Fruit fly (Drosophila melanogaster) whole organism, embryonic: Measurements from ENCODE around the gene CG15043.

Source experiments
- Atf6 ChIP-seq: fragments of 200-800 bp; sonication (Bioruptor generic); IDR thresholded peaks from 2 replicates; pipeline ENCODE4 v1.3.6; 2022; ENCODE audit warnings: missing biosample characterization, missing genetic modification characterization
- B-H2 ChIP-seq: fragments of 200-800 bp; sonication (Bioruptor generic); optimal IDR thresholded peaks from 2 replicates; lab custom pipeline; 2018; ENCODE audit warnings: missing biosample characterization, mild to moderate bottlenecking, missing genetic modification characterization
- CG10209 ChIP-seq: fragments of 200-800 bp; sonication (Bioruptor generic); optimal IDR thresholded peaks from 3 replicates; lab custom pipeline; 2017; ENCODE audit warnings: missing biosample characterization, mild to moderate bottlenecking, missing genetic modification characterization, missing genetic modification reagents
- CG10321 ChIP-seq: fragments of 200-800 bp; sonication (Bioruptor generic); IDR thresholded peaks from 2 replicates; pipeline ENCODE4 v1.3.6; 2022; ENCODE audit warnings: missing biosample characterization, missing genetic modification characterization
- CG11085 ChIP-seq: fragments of 200-800 bp; sonication (Bioruptor generic); IDR thresholded peaks from 2 replicates; pipeline ENCODE4 v1.3.6; 2022; ENCODE audit warnings: missing biosample characterization, missing genetic modification characterization
- CG12391 ChIP-seq: fragments of 200-800 bp; sonication (Bioruptor generic); optimal IDR thresholded peaks from 3 replicates; lab custom pipeline; 2018; ENCODE audit warnings: missing biosample characterization, mild to moderate bottlenecking, missing genetic modification characterization, moderate library complexity
- CG12769 ChIP-seq: fragments of 200-800 bp; sonication (Bioruptor generic); optimal IDR thresholded peaks from 2 replicates; lab custom pipeline; 2019; ENCODE audit warnings: missing biosample characterization, mild to moderate bottlenecking, missing genetic modification characterization, moderate library complexity
- CG15073 ChIP-seq: fragments of 200-800 bp; sonication (Bioruptor generic); optimal IDR thresholded peaks from 2 replicates; lab custom pipeline; 2016; ENCODE audit warnings: missing biosample characterization, missing genetic modification characterization
- CG1529 ChIP-seq: fragments of 200-800 bp; sonication (Bioruptor generic); optimal IDR thresholded peaks from 3 replicates; lab custom pipeline; 2018; ENCODE audit warnings: missing biosample characterization, missing genetic modification characterization
- CG16813 ChIP-seq: fragments of 200-800 bp; sonication (Bioruptor generic); IDR thresholded peaks from 3 replicates; pipeline ENCODE4 v1.3.6; 2022; ENCODE audit warnings: missing biosample characterization, missing genetic modification characterization; ENCODE audit not compliant: partially characterized antibody
- CG17361 ChIP-seq: fragments of 200-800 bp; sonication (Bioruptor generic); IDR thresholded peaks from 3 replicates; pipeline ENCODE4 v1.3.6; 2022; ENCODE audit warnings: missing biosample characterization, missing genetic modification characterization
- CG17829 ChIP-seq: fragments of 200-800 bp; optimal IDR thresholded peaks from 2 replicates; lab custom pipeline; 2019; ENCODE audit warnings: missing biosample characterization, mild to moderate bottlenecking, missing genetic modification characterization, moderate library complexity
- CG1792 ChIP-seq: fragments of 200-800 bp; sonication (Bioruptor generic); optimal IDR thresholded peaks from 2 replicates; lab custom pipeline; 2016; ENCODE audit warnings: missing biosample characterization, missing genetic modification characterization
- CG2678 ChIP-seq: fragments of 200-800 bp; sonication (Bioruptor generic); optimal IDR thresholded peaks from 3 replicates; lab custom pipeline; 2019; ENCODE audit warnings: missing biosample characterization, mild to moderate bottlenecking, missing genetic modification characterization, moderate library complexity
- CG31365 ChIP-seq: fragments of 200-800 bp; sonication (Bioruptor generic); optimal IDR thresholded peaks from 2 replicates; lab custom pipeline; 2018; ENCODE audit warnings: missing biosample characterization, mild to moderate bottlenecking, missing genetic modification characterization
- CG31441 ChIP-seq: fragments of 200-800 bp; sonication (Bioruptor generic); IDR thresholded peaks from 2 replicates; pipeline ENCODE4 v1.3.6; 2022; ENCODE audit warnings: missing biosample characterization, missing genetic modification characterization
- CG4328 ChIP-seq: fragments of 200-800 bp; sonication (Bioruptor generic); optimal IDR thresholded peaks from 3 replicates; lab custom pipeline; 2017; ENCODE audit warnings: missing biosample characterization, missing genetic modification reagents, missing genetic modification characterization
- CG4730 ChIP-seq: fragments of 200-800 bp; sonication (Bioruptor generic); IDR thresholded peaks from 2 replicates; pipeline ENCODE4 v1.3.6; 2022; ENCODE audit warnings: missing biosample characterization, missing genetic modification characterization
- CG6272 ChIP-seq: fragments of 200-800 bp; sonication (Bioruptor generic); IDR thresholded peaks from 2 replicates; pipeline ENCODE4 v1.3.6; 2022; ENCODE audit warnings: missing biosample characterization, missing genetic modification characterization
- CG7372 ChIP-seq: fragments of 200-800 bp; sonication (Bioruptor generic); IDR thresholded peaks from 2 replicates; pipeline ENCODE4 v1.3.6; 2022; ENCODE audit warnings: missing biosample characterization, missing genetic modification characterization
- CG7839 ChIP-seq: fragments of 200-800 bp; sonication (Bioruptor generic); optimal IDR thresholded peaks from 3 replicates; lab custom pipeline; 2018; ENCODE audit warnings: missing biosample characterization, mild to moderate bottlenecking, missing genetic modification characterization, moderate library complexity
- CG9437 ChIP-seq: fragments of 200-800 bp; sonication (Bioruptor generic); optimal IDR thresholded peaks from 2 replicates; lab custom pipeline; 2018; ENCODE audit warnings: missing biosample characterization, mild to moderate bottlenecking, missing genetic modification characterization
- Chrac-16 ChIP-seq: fragments of 200-800 bp; sonication (Bioruptor generic); optimal IDR thresholded peaks from 3 replicates; lab custom pipeline; 2016; ENCODE audit warnings: missing biosample characterization, missing genetic modification characterization
- Deaf1 ChIP-seq: fragments of 200-800 bp; optimal IDR thresholded peaks from 3 replicates; lab custom pipeline; 2019; ENCODE audit warnings: missing biosample characterization, mild to moderate bottlenecking, missing genetic modification characterization, moderate library complexity
- Dp ChIP-seq: fragments of 200-800 bp; sonication (Bioruptor generic); optimal IDR thresholded peaks from 2 replicates; lab custom pipeline; 2018; ENCODE audit warnings: missing biosample characterization, mild to moderate bottlenecking, missing genetic modification characterization, moderate library complexity
- E2f1 ChIP-seq: fragments of 200-800 bp; sonication (Bioruptor generic); IDR thresholded peaks from 2 replicates; pipeline ENCODE4 v1.3.6; 2022; ENCODE audit warnings: missing biosample characterization, missing genetic modification characterization
- HLH54F ChIP-seq: fragments of 200-800 bp; sonication (Bioruptor generic); optimal IDR thresholded peaks from 3 replicates; lab custom pipeline; 2016; ENCODE audit warnings: missing biosample characterization, missing genetic modification characterization
- MESR4 ChIP-seq: fragments of 200-800 bp; sonication (Bioruptor generic); optimal IDR thresholded peaks from 2 replicates; lab custom pipeline; 2018; ENCODE audit warnings: missing biosample characterization, mild to moderate bottlenecking, missing genetic modification characterization, moderate library complexity
- Max ChIP-seq: fragments of 200-800 bp; sonication (Bioruptor generic); optimal IDR thresholded peaks from 2 replicates; lab custom pipeline; 2016; ENCODE audit warnings: missing biosample characterization, mild to moderate bottlenecking, missing genetic modification characterization
- Med ChIP-seq: fragments of 200-800 bp; sonication (Bioruptor generic); peaks from one replicate; lab custom pipeline; 2016; ENCODE audit warnings: missing biosample characterization, missing genetic modification characterization, mild to moderate bottlenecking, inconsistent platforms, moderate library complexity
- Mrtf ChIP-seq: fragments of 200-800 bp; sonication (Bioruptor generic); IDR thresholded peaks from 3 replicates; pipeline ENCODE4 v1.3.6; 2022; ENCODE audit warnings: missing biosample characterization, missing genetic modification characterization
- Myb ChIP-seq: fragments of 200-800 bp; sonication (Bioruptor generic); optimal IDR thresholded peaks from 2 replicates; lab custom pipeline; 2016; ENCODE audit warnings: missing biosample characterization, missing genetic modification characterization
- Nf-YA ChIP-seq: fragments of 200-800 bp; sonication (Bioruptor generic); IDR thresholded peaks from 2 replicates; pipeline ENCODE4 v1.3.6; 2022; ENCODE audit warnings: missing biosample characterization, missing genetic modification characterization
- Ptx1 ChIP-seq: fragments of 200-800 bp; sonication (Bioruptor generic); IDR thresholded peaks from 2 replicates; pipeline ENCODE4 v1.3.6; 2022; ENCODE audit warnings: missing biosample characterization, missing genetic modification characterization
- Sin3A ChIP-seq: fragments of >200 bp; optimal IDR thresholded peaks from 2 replicates; lab custom pipeline; 2018
- Six4 ChIP-seq: fragments of 200-800 bp; sonication (Bioruptor generic); optimal IDR thresholded peaks from 2 replicates; lab custom pipeline; 2016; ENCODE audit warnings: missing biosample characterization, missing genetic modification characterization
- Sox100B ChIP-seq: fragments of 200-800 bp; sonication (Bioruptor generic); optimal IDR thresholded peaks from 3 replicates; lab custom pipeline; 2018; ENCODE audit warnings: missing biosample characterization, mild to moderate bottlenecking, missing genetic modification characterization
- Sry-δ ChIP-seq: fragments of 200-800 bp; sonication (Bioruptor generic); optimal IDR thresholded peaks from 2 replicates; lab custom pipeline; 2016; ENCODE audit warnings: missing biosample characterization, missing genetic modification characterization
- ara ChIP-seq: fragments of 200-800 bp; sonication (Bioruptor generic); IDR thresholded peaks from 2 replicates; pipeline ENCODE4 v1.3.6; 2022; ENCODE audit warnings: missing biosample characterization, missing genetic modification characterization
- ase ChIP-seq: fragments of 200-800 bp; sonication (Bioruptor generic); IDR thresholded peaks from 3 replicates; pipeline ENCODE4 v1.3.6; 2022; ENCODE audit warnings: missing biosample characterization, missing genetic modification characterization
- chn ChIP-seq: fragments of 200-800 bp; sonication (Bioruptor generic); optimal IDR thresholded peaks from 2 replicates; lab custom pipeline; 2016; ENCODE audit warnings: missing biosample characterization, missing genetic modification characterization
- gem ChIP-seq: fragments of 200-800 bp; sonication (Bioruptor generic); optimal IDR thresholded peaks from 2 replicates; lab custom pipeline; 2019; ENCODE audit warnings: missing biosample characterization, mild to moderate bottlenecking, missing genetic modification characterization, moderate library complexity
- hth ChIP-seq: fragments of >200 bp; optimal IDR thresholded peaks from 2 replicates; lab custom pipeline; 2017; ENCODE audit warnings: inconsistent platforms
- insv ChIP-seq, 2 experiments: fragments of 200-800 bp; sonication (Bioruptor generic); optimal IDR thresholded peaks; 3 replicates each; lab custom pipeline; 2016 to 2018; ENCODE audit warnings: missing biosample characterization in 2 of 2, missing genetic modification characterization in 2 of 2
- onecut ChIP-seq: fragments of 200-800 bp; sonication (Bioruptor generic); IDR thresholded peaks from 2 replicates; pipeline ENCODE4 v1.3.6; 2022; ENCODE audit warnings: missing biosample characterization, missing genetic modification characterization
- otp ChIP-seq: fragments of 200-800 bp; sonication (Bioruptor generic); IDR thresholded peaks from 3 replicates; pipeline ENCODE4, ENCODE4 v1.3.6; 2022; ENCODE audit warnings: missing biosample characterization, missing genetic modification characterization
- pfk ChIP-seq: fragments of 200-800 bp; sonication (Bioruptor generic); optimal IDR thresholded peaks from 2 replicates; lab custom pipeline; 2018; ENCODE audit warnings: missing biosample characterization, mild to moderate bottlenecking, missing genetic modification characterization, moderate library complexity
- ro ChIP-seq: fragments of 200-800 bp; sonication (Bioruptor generic); IDR thresholded peaks from 2 replicates; pipeline ENCODE4 v1.3.6; 2022; ENCODE audit warnings: missing biosample characterization, missing genetic modification characterization
- schlank ChIP-seq: fragments of 200-800 bp; sonication (Bioruptor generic); optimal IDR thresholded peaks from 2 replicates; lab custom pipeline; 2018; ENCODE audit warnings: missing biosample characterization, mild to moderate bottlenecking, missing genetic modification characterization
- sisA ChIP-seq: fragments of 200-800 bp; sonication (Bioruptor generic); IDR thresholded peaks from 2 replicates; pipeline ENCODE4 v1.3.6; 2022; ENCODE audit warnings: missing biosample characterization, missing genetic modification characterization
- stc ChIP-seq: fragments of 200-800 bp; sonication (Bioruptor generic); IDR thresholded peaks from 2 replicates; pipeline ENCODE4 v1.3.6; 2022; ENCODE audit warnings: missing biosample characterization, missing genetic modification characterization
- zen ChIP-seq: fragments of 200-800 bp; sonication (Bioruptor generic); optimal IDR thresholded peaks from 3 replicates; lab custom pipeline; 2018; ENCODE audit warnings: missing biosample characterization, mild to moderate bottlenecking, missing genetic modification characterization, moderate library complexity

The CG15043 gene

dm6 chrX:18523146-18523812, 29.3 kb upstream of the CG15043 start (continued):
- TF ChIP-seq E2f1 (GFP tag; lab: Robert Waterston, UW) (no peak), CG15073 (GFP tag; lab: Kevin White, UChicago) (no peak), Sin3A (lab: Kevin White, UChicago) (no peak), CG17361 (peak; percentile 28; the same call in 1 of the 3 replicates), ro (GFP tag; lab: Robert Waterston, UW) (no peak), CG7839 (tag; lab: Kevin White, UChicago) (peak; percentile 39), sisA (GFP tag; lab: Robert Waterston, UW) (no peak), Med (GFP tag; lab: Kevin White, UChicago) (peak; percentile 11), CG4328 (no peak), Atf6 (no peak), CG1529 (GFP tag; lab: Kevin White, UChicago) (no peak), insv (GFP tag; optimal IDR thresholded peaks at IDR 0.05; lab: Kevin White, UChicago) (no peak), Ptx1 (GFP tag; lab: Robert Waterston, UW) (no peak), CG16813 (no peak), CG12769 (no peak), Max (GFP tag; lab: Kevin White, UChicago) (no peak), CG1792 (GFP tag; lab: Kevin White, UChicago) (no peak), Myb (GFP tag; lab: Kevin White, UChicago) (no peak), Chrac-16 (GFP tag; lab: Kevin White, UChicago) (no peak), CG6272 (GFP tag; lab: Robert Waterston, UW) (no peak), B-H2 (GFP tag; lab: Kevin White, UChicago) (no peak), CG4730 (GFP tag; lab: Robert Waterston, UW) (no peak), zen (no peak), Sry-δ (GFP tag; lab: Kevin White, UChicago) (no peak), CG9437 (GFP tag; lab: Kevin White, UChicago) (peak; percentile 16), Deaf1 (tag; lab: Kevin White, UChicago) (no peak), hth (lab: Kevin White, UChicago) (no peak), Six4 (GFP tag; lab: Kevin White, UChicago) (no peak), ase (no peak), otp (GFP tag; lab: Robert Waterston, UW) (no peak), CG2678 (tag; lab: Kevin White, UChicago) (no peak), CG10209 (no peak), onecut (GFP tag; lab: Robert Waterston, UW) (no peak), HLH54F (GFP tag; lab: Kevin White, UChicago) (no peak), CG11085 (GFP tag; lab: Robert Waterston, UW) (no peak), CG7372 (GFP tag; lab: Robert Waterston, UW) (no peak), pfk (GFP tag; lab: Kevin White, UChicago) (no peak), CG10321 (GFP tag; lab: Robert Waterston, UW) (no peak), Sox100B (GFP tag; lab: Kevin White, UChicago) (no peak), CG12391 (peak; percentile 32), CG17829 (tag; lab: Kevin White, UChicago) (peak; percentile 20), MESR4 (GFP tag; lab: Kevin White, UChicago) (no peak), CG31365 (tag; lab: Kevin White, UChicago) (no peak), Mrtf (GFP tag; lab: Robert Waterston, UW) (no peak), gem (tag; lab: Kevin White, UChicago) (peak; percentile 54), CG31441 (GFP tag; lab: Robert Waterston, UW) (peak; percentile 32; the same call in 1 of the 2 replicates), Nf-YA (GFP tag; lab: Robert Waterston, UW) (no peak), schlank (tag; lab: Kevin White, UChicago) (no peak), Dp (GFP tag; lab: Kevin White, UChicago) (no peak), chn (GFP tag; lab: Kevin White, UChicago) (no peak), stc (GFP tag; lab: Robert Waterston, UW) (no peak), ara (GFP tag; lab: Robert Waterston, UW) (no peak)
